Fruit fly (Drosophila melanogaster): ENCODE results near the gene MICU1.
A peak's percentile ranks its signal among the peaks of the same experiment; 100 is the strongest.

DNA sequence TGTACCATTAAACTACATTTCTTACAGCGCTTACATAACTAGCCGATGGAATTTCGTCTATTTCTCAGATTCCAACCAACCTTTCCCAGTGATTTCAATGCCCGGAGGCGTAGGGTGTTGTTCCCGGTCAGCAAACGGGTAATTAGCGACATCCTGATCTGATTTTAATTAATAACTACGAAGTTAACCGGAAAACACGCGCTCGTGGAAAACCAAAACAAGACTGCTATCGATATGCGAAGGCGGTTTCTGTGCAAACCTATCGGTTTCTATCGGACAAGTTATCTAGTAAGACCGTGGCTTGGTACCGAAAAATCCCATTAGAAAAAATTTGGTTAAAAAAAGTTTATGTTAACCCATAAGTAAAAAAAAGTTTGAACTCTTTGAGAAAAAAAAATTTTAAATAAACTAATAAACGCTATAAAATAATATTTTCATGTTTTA lies 40.8 kb downstream of the MICU1 start, which contains the start of gene mEFG1:
- TF ChIP-seq lab (GFP tag; optimal IDR thresholded peaks at IDR 0.05) (no peak), Dll (GFP tag; IDR thresholded peaks at IDR 0.05; ENCODE audit: partially characterized antibody) (peak; percentile 83)
